Fruit fly (Drosophila melanogaster) whole organism, embryonic: ENCODE data around the gene CG7896.

Source experiments
- CG10654 ChIP-seq: fragments of 200-800 bp; sonication (Bioruptor generic); optimal IDR thresholded peaks from 2 replicates; lab custom pipeline; 2016; ENCODE audit warnings: missing biosample characterization, missing genetic modification characterization
- CG12942 ChIP-seq: fragments of 200-800 bp; sonication (Bioruptor generic); optimal IDR thresholded peaks from 3 replicates; lab custom pipeline; 2016; ENCODE audit warnings: missing biosample characterization, missing genetic modification characterization
- CG13287 ChIP-seq: fragments of 200-800 bp; sonication (Bioruptor generic); IDR thresholded peaks from 2 replicates; pipeline ENCODE4 v1.3.6; 2022; ENCODE audit warnings: missing biosample characterization, missing genetic modification characterization; ENCODE audit not compliant: partially characterized antibody
- CG14050 ChIP-seq: fragments of 200-800 bp; sonication (Bioruptor generic); IDR thresholded peaks from 3 replicates; pipeline ENCODE4 v1.3.6; 2022; ENCODE audit warnings: missing biosample characterization, missing genetic modification characterization
- CG15011 ChIP-seq: fragments of 200-800 bp; sonication (Bioruptor generic); optimal IDR thresholded peaks from 3 replicates; lab custom pipeline; 2018; ENCODE audit warnings: missing biosample characterization, mild to moderate bottlenecking, missing genetic modification characterization
- CG2875 ChIP-seq: fragments of 200-800 bp; sonication (Bioruptor generic); optimal IDR thresholded peaks from 2 replicates; lab custom pipeline; 2017; ENCODE audit warnings: missing biosample characterization, mild to moderate bottlenecking, missing genetic modification characterization, missing genetic modification reagents
- CG31441 ChIP-seq: fragments of 200-800 bp; sonication (Bioruptor generic); IDR thresholded peaks from 2 replicates; pipeline ENCODE4 v1.3.6; 2022; ENCODE audit warnings: missing biosample characterization, missing genetic modification characterization
- CG34224 ChIP-seq: fragments of 200-800 bp; sonication (Bioruptor generic); IDR thresholded peaks from 3 replicates; pipeline ENCODE4 v1.3.6; 2022; ENCODE audit warnings: missing biosample characterization, missing genetic modification characterization; ENCODE audit not compliant: partially characterized antibody
- CG4730 ChIP-seq: fragments of 200-800 bp; sonication (Bioruptor generic); IDR thresholded peaks from 2 replicates; pipeline ENCODE4 v1.3.6; 2022; ENCODE audit warnings: missing biosample characterization, missing genetic modification characterization
- CG5180 ChIP-seq: fragments of 200-800 bp; sonication (Bioruptor generic); optimal IDR thresholded peaks from 3 replicates; lab custom pipeline; 2017; ENCODE audit warnings: missing biosample characterization, missing genetic modification characterization, mild to moderate bottlenecking, moderate library complexity, missing genetic modification reagents
- CG7372 ChIP-seq: fragments of 200-800 bp; sonication (Bioruptor generic); IDR thresholded peaks from 2 replicates; pipeline ENCODE4 v1.3.6; 2022; ENCODE audit warnings: missing biosample characterization, missing genetic modification characterization
- CG7745 ChIP-seq: fragments of 200-800 bp; sonication (Bioruptor generic); optimal IDR thresholded peaks from 2 replicates; lab custom pipeline; 2018; ENCODE audit warnings: missing biosample characterization, mild to moderate bottlenecking, missing genetic modification characterization, moderate library complexity
- CG8290 ChIP-seq, 3 experiments: fragments of 200-800 bp; sonication (Bioruptor generic); optimal IDR thresholded peaks; 2 replicates each; lab custom pipeline; 2016 to 2019; ENCODE audit warnings: missing biosample characterization in 3 of 3, missing genetic modification characterization in 3 of 3, mild to moderate bottlenecking in 2 of 3, moderate library complexity in 1 of 3
- D ChIP-seq, 2 experiments: fragments of 200-800 bp in 1 of 2; fragments of >200 bp in 1 of 2; sonication (Bioruptor generic) in 1 of 2; optimal IDR thresholded peaks; 2 replicates in 1 of 2; 3 replicates in 1 of 2; lab custom pipeline; 2017; ENCODE audit warnings: mild to moderate bottlenecking in 1 of 2, missing biosample characterization in 1 of 2, missing genetic modification characterization in 1 of 2, missing genetic modification reagents in 1 of 2
- D19A ChIP-seq: fragments of 200-800 bp; optimal IDR thresholded peaks from 3 replicates; lab custom pipeline; 2019; ENCODE audit warnings: missing biosample characterization, mild to moderate bottlenecking, missing genetic modification characterization, moderate library complexity
- D19B ChIP-seq: fragments of 200-800 bp; sonication (Bioruptor generic); optimal IDR thresholded peaks from 2 replicates; lab custom pipeline; 2017; ENCODE audit warnings: missing biosample characterization, mild to moderate bottlenecking, missing genetic modification characterization
- E2f1 ChIP-seq: fragments of 200-800 bp; sonication (Bioruptor generic); IDR thresholded peaks from 2 replicates; pipeline ENCODE4 v1.3.6; 2022; ENCODE audit warnings: missing biosample characterization, missing genetic modification characterization
- Fer1 ChIP-seq: fragments of 200-800 bp; sonication (Bioruptor generic); optimal IDR thresholded peaks from 2 replicates; lab custom pipeline; 2017; ENCODE audit warnings: missing biosample characterization, mild to moderate bottlenecking, missing genetic modification characterization
- Fer2 ChIP-seq: fragments of 200-800 bp; sonication (Bioruptor generic); optimal IDR thresholded peaks from 2 replicates; lab custom pipeline; 2018; ENCODE audit warnings: missing biosample characterization, mild to moderate bottlenecking, missing genetic modification characterization, moderate library complexity
- Hand ChIP-seq: fragments of 200-800 bp; sonication (Bioruptor generic); optimal IDR thresholded peaks from 2 replicates; lab custom pipeline; 2017; ENCODE audit warnings: mild to moderate bottlenecking, missing biosample characterization, missing genetic modification reagents, missing genetic modification characterization
- MESR4 ChIP-seq: fragments of 200-800 bp; sonication (Bioruptor generic); optimal IDR thresholded peaks from 2 replicates; lab custom pipeline; 2018; ENCODE audit warnings: missing biosample characterization, mild to moderate bottlenecking, missing genetic modification characterization, moderate library complexity
- MTF-1 ChIP-seq: fragments of 200-800 bp; sonication (Bioruptor generic); optimal IDR thresholded peaks from 2 replicates; lab custom pipeline; 2018; ENCODE audit warnings: missing biosample characterization, mild to moderate bottlenecking, missing genetic modification characterization, borderline replicate concordance
- Myb ChIP-seq: fragments of 200-800 bp; sonication (Bioruptor generic); optimal IDR thresholded peaks from 2 replicates; lab custom pipeline; 2016; ENCODE audit warnings: missing biosample characterization, missing genetic modification characterization
- NfI ChIP-seq: fragments of 200-800 bp; sonication (Bioruptor generic); optimal IDR thresholded peaks from 3 replicates; lab custom pipeline; 2018; ENCODE audit warnings: missing biosample characterization, mild to moderate bottlenecking, missing genetic modification characterization, moderate library complexity
- Rx ChIP-seq: fragments of 200-800 bp; sonication (Bioruptor generic); IDR thresholded peaks from 2 replicates; pipeline ENCODE4 v1.3.6; 2022; ENCODE audit warnings: missing biosample characterization, missing genetic modification characterization
- TFAM ChIP-seq: fragments of 200-800 bp; sonication (Bioruptor generic); optimal IDR thresholded peaks from 2 replicates; lab custom pipeline; 2017; ENCODE audit warnings: missing biosample characterization, missing genetic modification characterization, inconsistent platforms
- aop ChIP-seq: fragments of 200-800 bp; sonication (Bioruptor generic); IDR thresholded peaks from 2 replicates; pipeline ENCODE4 v1.3.6; 2022; ENCODE audit warnings: missing biosample characterization, missing genetic modification characterization
- ap ChIP-seq: fragments of 200-800 bp; sonication (Bioruptor generic); IDR thresholded peaks from 2 replicates; pipeline ENCODE4 v1.3.6; 2022; ENCODE audit warnings: missing biosample characterization, missing genetic modification characterization
- chinmo ChIP-seq: fragments of 200-800 bp; sonication (Bioruptor generic); IDR thresholded peaks from 4 replicates; pipeline ENCODE4 v1.3.6; 2022; ENCODE audit warnings: missing biosample characterization, missing genetic modification characterization; ENCODE audit not compliant: partially characterized antibody
- corto ChIP-seq: fragments of 200-800 bp; sonication (Bioruptor generic); optimal IDR thresholded peaks from 2 replicates; lab custom pipeline; 2016; ENCODE audit warnings: missing biosample characterization, mild to moderate bottlenecking, missing genetic modification characterization, moderate library complexity
- croc ChIP-seq: fragments of 200-800 bp; sonication (Bioruptor generic); conservative IDR thresholded peaks from 3 replicates; pipeline ENCODE4 v1.3.6; 2022; ENCODE audit warnings: missing biosample characterization, missing genetic modification characterization
- ftz-f1 ChIP-seq: fragments of 200-800 bp; sonication (Bioruptor generic); optimal IDR thresholded peaks from 2 replicates; lab custom pipeline; 2016; ENCODE audit warnings: missing biosample characterization, missing genetic modification characterization
- gem ChIP-seq: fragments of 200-800 bp; sonication (Bioruptor generic); optimal IDR thresholded peaks from 2 replicates; lab custom pipeline; 2019; ENCODE audit warnings: missing biosample characterization, mild to moderate bottlenecking, missing genetic modification characterization, moderate library complexity
- gro ChIP-seq: fragments of 200-800 bp; sonication (Bioruptor generic); optimal IDR thresholded peaks from 2 replicates; lab custom pipeline; 2016; ENCODE audit warnings: missing biosample characterization, missing genetic modification characterization
- h ChIP-seq: fragments of >200 bp; optimal IDR thresholded peaks from 2 replicates; lab custom pipeline; 2017
- ham ChIP-seq: fragments of 200-800 bp; sonication (Bioruptor generic); IDR thresholded peaks from 2 replicates; pipeline ENCODE4 v1.3.6; 2022; ENCODE audit warnings: missing biosample characterization, missing genetic modification characterization
- her ChIP-seq: fragments of 200-800 bp; sonication (Bioruptor generic); optimal IDR thresholded peaks from 2 replicates; lab custom pipeline; 2016; ENCODE audit warnings: missing biosample characterization, missing genetic modification characterization
- ken ChIP-seq: fragments of 200-800 bp; sonication (Bioruptor generic); IDR thresholded peaks from 3 replicates; pipeline ENCODE4 v1.3.6; 2022; ENCODE audit warnings: missing biosample characterization, missing genetic modification characterization
- lov ChIP-seq, 2 experiments: fragments of 200-800 bp in 1 of 2; fragments of >200 bp in 1 of 2; sonication (Bioruptor generic) in 1 of 2; IDR thresholded peaks in 1 of 2; optimal IDR thresholded peaks in 1 of 2; 2 replicates in 1 of 2; 3 replicates in 1 of 2; pipeline versions ENCODE4 v1.3.6 to Lab custom; 2017 to 2022; ENCODE audit warnings: missing biosample characterization in 1 of 2, missing genetic modification characterization in 1 of 2
- luna ChIP-seq: fragments of 200-800 bp; sonication (Bioruptor generic); optimal IDR thresholded peaks from 2 replicates; lab custom pipeline; 2016; ENCODE audit warnings: missing biosample characterization, missing genetic modification characterization
- nerfin-1 ChIP-seq: fragments of 200-800 bp; sonication (Bioruptor generic); optimal IDR thresholded peaks from 3 replicates; lab custom pipeline; 2019; ENCODE audit warnings: missing biosample characterization, mild to moderate bottlenecking, missing genetic modification characterization, moderate library complexity
- pan ChIP-seq, 4 experiments: fragments of >200 bp in 3 of 4; fragments of 200-800 bp in 1 of 4; sonication (Bioruptor generic) in 1 of 4; optimal IDR thresholded peaks in 3 of 4; IDR thresholded peaks in 1 of 4; 2 replicates each; pipeline versions ENCODE4 v1.3.6 to Lab custom; 2017 to 2022; ENCODE audit warnings: missing biosample characterization in 2 of 4, missing genetic modification characterization in 2 of 4, mixed read lengths in 1 of 4
- sim ChIP-seq: fragments of 200-800 bp; sonication (Bioruptor generic); IDR thresholded peaks from 2 replicates; pipeline ENCODE4 v1.3.6; 2022; ENCODE audit warnings: missing biosample characterization, missing genetic modification characterization
- tgo ChIP-seq: fragments of 200-800 bp; sonication (Bioruptor generic); IDR thresholded peaks from 3 replicates; pipeline ENCODE4 v1.3.6; 2022; ENCODE audit warnings: missing biosample characterization, missing genetic modification characterization
- tio ChIP-seq: fragments of 200-800 bp; sonication (Bioruptor generic); optimal IDR thresholded peaks from 2 replicates; lab custom pipeline; 2017; ENCODE audit warnings: missing biosample characterization, missing genetic modification characterization, inconsistent platforms
- vvl ChIP-seq: fragments of 200-800 bp; sonication (Bioruptor generic); IDR thresholded peaks from 2 replicates; pipeline ENCODE4 v1.3.6; 2022; ENCODE audit warnings: missing biosample characterization, missing genetic modification characterization
- wek ChIP-seq: fragments of 200-800 bp; sonication (Bioruptor generic); optimal IDR thresholded peaks from 3 replicates; lab custom pipeline; 2018; ENCODE audit warnings: missing biosample characterization, mild to moderate bottlenecking, missing genetic modification characterization, moderate library complexity
- zen2 ChIP-seq: fragments of 200-800 bp; sonication (Bioruptor generic); IDR thresholded peaks from 3 replicates; pipeline ENCODE4 v1.3.6; 2022; ENCODE audit warnings: missing biosample characterization, missing genetic modification characterization; ENCODE audit not compliant: partially characterized antibody

CG7896 gene

dm6 chr3R:30014977-30015514 is 31.8 kb downstream of the CG7896 start, which contains the start of gene CG7920 (continued):
- TF ChIP-seq corto (GFP tag; lab: Kevin White, UChicago), result no peak
- no peak for TF ChIP-seq CG10654 (GFP tag; lab: Kevin White, UChicago)
- TF ChIP-seq lov (optimal IDR thresholded peaks at IDR 0.05; lab: Kevin White, UChicago), result no peak
- no peak for TF ChIP-seq lov (GFP tag; IDR thresholded peaks at IDR 0.05; lab: Robert Waterston, UW)
- no peak; the same call in 1 of the 2 replicates for TF ChIP-seq vvl
- peak; percentile 6; the same call in 1 of the 2 replicates for TF ChIP-seq E2f1 (GFP tag; lab: Robert Waterston, UW)
- no peak for TF ChIP-seq ham
- TF ChIP-seq croc (GFP tag; lab: Robert Waterston, UW), result no peak
- peak; percentile 18 for TF ChIP-seq CG12942 (GFP tag; lab: Kevin White, UChicago)
- TF ChIP-seq her (GFP tag; lab: Kevin White, UChicago), result peak; percentile 8
- TF ChIP-seq D19A (tag; lab: Kevin White, UChicago), result no peak
- TF ChIP-seq D (optimal IDR thresholded peaks at IDR 0.05; lab: Kevin White, UChicago), result no peak
- no peak for TF ChIP-seq D (GFP tag; optimal IDR thresholded peaks at IDR 0.05; lab: Kevin White, UChicago)
- TF ChIP-seq CG5180 (GFP tag; lab: Kevin White, UChicago), result no peak
- peak; percentile 26 for TF ChIP-seq MESR4 (GFP tag; lab: Kevin White, UChicago)
- no peak for TF ChIP-seq CG2875 (GFP tag; lab: Kevin White, UChicago)
- TF ChIP-seq ken (GFP tag; lab: Robert Waterston, UW), result no peak
- peak; percentile 76; the same call in 2 of the 4 replicates for TF ChIP-seq chinmo (GFP tag; lab: Robert Waterston, UW)
- TF ChIP-seq CG7745 (tag; lab: Kevin White, UChicago), result no peak
- TF ChIP-seq aop (GFP tag; lab: Robert Waterston, UW), result no peak
- TF ChIP-seq pan (optimal IDR thresholded peaks at IDR 0.05; lab: Kevin White, UChicago), result no peak
- no peak for TF ChIP-seq pan (GFP tag; optimal IDR thresholded peaks at IDR 0.05 in 1 of 2, IDR thresholded peaks at IDR 0.05 in 1 of 2)
- TF ChIP-seq Fer1, result peak; percentile 71
- no peak for TF ChIP-seq sim (GFP tag; lab: Robert Waterston, UW)
- peak; percentile 89 for TF ChIP-seq CG13287 (GFP tag; lab: Robert Waterston, UW)
- no peak for TF ChIP-seq TFAM (GFP tag; lab: Kevin White, UChicago)
- TF ChIP-seq CG34224, result peak; percentile 81
- no peak for TF ChIP-seq gro (GFP tag; lab: Kevin White, UChicago)
- TF ChIP-seq CG15011, result no peak
- TF ChIP-seq D19B (GFP tag; lab: Kevin White, UChicago), result no peak
- TF ChIP-seq Hand (GFP tag; lab: Kevin White, UChicago), result peak; percentile 37
- TF ChIP-seq wek (GFP tag; lab: Kevin White, UChicago), result no peak
- no peak for TF ChIP-seq tio (GFP tag; lab: Kevin White, UChicago)
- TF ChIP-seq CG7372 (GFP tag; lab: Robert Waterston, UW), result no peak
- TF ChIP-seq CG4730, result no peak
- TF ChIP-seq luna (GFP tag; lab: Kevin White, UChicago), result no peak

DNA sequence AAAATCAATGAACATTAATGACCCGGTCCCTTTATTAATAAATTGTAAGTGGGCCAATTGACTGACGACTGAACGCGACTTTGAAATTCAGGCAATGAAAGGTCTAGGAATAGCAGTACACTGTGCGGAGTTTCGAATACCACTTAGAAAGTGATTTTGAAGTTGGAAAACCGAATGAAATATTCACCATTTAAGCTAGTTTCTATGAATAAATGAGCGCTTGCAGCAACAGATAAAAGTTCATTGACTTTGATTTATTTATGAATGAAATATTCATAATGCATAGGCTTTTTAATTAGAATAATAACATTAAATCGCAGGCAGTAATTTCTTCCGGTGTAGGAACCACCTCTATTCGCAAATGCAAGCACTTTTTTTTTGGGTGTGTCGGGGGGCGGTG is 37.8 kb downstream of the CG7896 start:
- TF ChIP-seq tgo (GFP tag; lab: Robert Waterston, UW) (no peak; the same call in 2 of the 3 replicates), h (no peak), sim (GFP tag; lab: Robert Waterston, UW) (no peak), ftz-f1 (no peak), ap (GFP tag; lab: Robert Waterston, UW) (0 out of 2 replicates have a peak, but pooled peaks have one; percentile 8), Rx (no peak), gem (no peak), Myb (no peak), CG8290 (GFP tag; optimal IDR thresholded peaks at IDR 0.05; lab: Kevin White, UChicago) (no peak), CG8290 (tag; optimal IDR thresholded peaks at IDR 0.05; lab: Kevin White, UChicago) (no peak), NfI (GFP tag; lab: Kevin White, UChicago) (no peak), Fer2 (tag; lab: Kevin White, UChicago) (no peak), CG31441 (peak; percentile 24; the same call in 1 of the 2 replicates), MESR4 (GFP tag; lab: Kevin White, UChicago) (no peak), nerfin-1 (tag; lab: Kevin White, UChicago) (no peak), zen2 (no peak), D19B (GFP tag; lab: Kevin White, UChicago) (no peak), MTF-1 (GFP tag; lab: Kevin White, UChicago) (no peak), CG14050 (GFP tag; lab: Robert Waterston, UW) (no peak)
